Fruit fly (Drosophila melanogaster): ENCODE data around the gene CG32213.
A peak's percentile ranks its signal among the peaks of the same experiment; 100 is the strongest.

CG32213 gene

dm6 chr3L:19516547-19516946, 40.9 kb downstream of the CG32213 start (continued):
- TF ChIP-seq gce (GFP tag; IDR thresholded peaks at IDR 0.05): peak; percentile 93
- TF ChIP-seq CG10274 (GFP tag; optimal IDR thresholded peaks at IDR 0.05): peak; percentile 83
- no peak for TF ChIP-seq Hey (tag; optimal IDR thresholded peaks at IDR 0.05)
- peak; percentile 70 for TF ChIP-seq CG13424 (tag; optimal IDR thresholded peaks at IDR 0.05)
- peak; percentile 85 to 94 for TF ChIP-seq chif (GFP tag; optimal IDR thresholded peaks at IDR 0.05)
- peak; percentile 73; the same call in 2 of the 3 replicates for TF ChIP-seq CG14050 (GFP tag; IDR thresholded peaks at IDR 0.05)
- peak; percentile 97 for TF ChIP-seq CG32532 (GFP tag; IDR thresholded peaks at IDR 0.05)
- TF ChIP-seq CG31441 (GFP tag; IDR thresholded peaks at IDR 0.05): peak; percentile 78
- TF ChIP-seq CG3065 (GFP tag; optimal IDR thresholded peaks at IDR 0.05): peak; percentile 70
- TF ChIP-seq CG11456 (GFP tag; IDR thresholded peaks at IDR 0.05): peak; percentile 99
- peak; percentile 72 for TF ChIP-seq CG2120 (GFP tag; optimal IDR thresholded peaks at IDR 0.05)
- TF ChIP-seq CG7987 (GFP tag; optimal IDR thresholded peaks at IDR 0.05): peak; percentile 97
- TF ChIP-seq CG12659 (GFP tag; optimal IDR thresholded peaks at IDR 0.05): peak; percentile 81
- TF ChIP-seq CG8478 (optimal IDR thresholded peaks at IDR 0.05): peak; percentile 84
- peak; percentile 50; the same call in 1 of the 2 replicates for TF ChIP-seq ato (GFP tag; IDR thresholded peaks at IDR 0.05; ENCODE audit: partially characterized antibody)
- peak; percentile 94 for TF ChIP-seq Antp (GFP tag; optimal IDR thresholded peaks at IDR 0.05)
- peak; percentile 80 for TF ChIP-seq CG9215 (GFP tag; IDR thresholded peaks at IDR 0.05)
- peak; percentile 82 for TF ChIP-seq CG12071 (GFP tag; optimal IDR thresholded peaks at IDR 0.05)
- TF ChIP-seq salm (tag; optimal IDR thresholded peaks at IDR 0.05): no peak
- TF ChIP-seq Blimp-1 (GFP tag; optimal IDR thresholded peaks at IDR 0.05): peak; percentile 65
- peak; percentile 50 for TF ChIP-seq CG11398 (GFP tag; optimal IDR thresholded peaks at IDR 0.05)
- peak; percentile 81 for TF ChIP-seq schlank (tag; optimal IDR thresholded peaks at IDR 0.05)
- TF ChIP-seq CG9817 (tag; optimal IDR thresholded peaks at IDR 0.05): peak; percentile 96
- TF ChIP-seq grau (tag; optimal IDR thresholded peaks at IDR 0.05): peak; percentile 73
- no peak for TF ChIP-seq grn (GFP tag; optimal IDR thresholded peaks at IDR 0.05)
- TF ChIP-seq stc (GFP tag; IDR thresholded peaks at IDR 0.05): peak; percentile 86
- no peak for TF ChIP-seq CG34224 (GFP tag; IDR thresholded peaks at IDR 0.05; ENCODE audit: partially characterized antibody)
- peak; percentile 89 for TF ChIP-seq CG17912 (GFP tag; optimal IDR thresholded peaks at IDR 0.05)
- peak; percentile 76 for TF ChIP-seq CG14965 (GFP tag; optimal IDR thresholded peaks at IDR 0.05; ENCODE audit: borderline replicate concordance)
- peak; percentile 60 for TF ChIP-seq CG3838 (GFP tag; optimal IDR thresholded peaks at IDR 0.05)
- peak; percentile 89 for TF ChIP-seq CG9609 (GFP tag; optimal IDR thresholded peaks at IDR 0.05)
- peak; percentile 91 for TF ChIP-seq tin (GFP tag; optimal IDR thresholded peaks at IDR 0.05)
- no peak for TF ChIP-seq CG10979 (tag; optimal IDR thresholded peaks at IDR 0.05)
- peak; percentile 94 for TF ChIP-seq HLH3B (GFP tag; IDR thresholded peaks at IDR 0.05)
- TF ChIP-seq Gsc (GFP tag; IDR thresholded peaks at IDR 0.05): peak; percentile 76
- TF ChIP-seq sr (GFP tag; IDR thresholded peaks at IDR 0.05): peak; percentile 93
- no peak for TF ChIP-seq pan (optimal IDR thresholded peaks at IDR 0.05)
- peak in 1 of 2 experiments; percentile 93 for TF ChIP-seq pan (GFP tag; optimal IDR thresholded peaks at IDR 0.05 in 1 of 2, IDR thresholded peaks at IDR 0.05 in 1 of 2)
- peak; percentile 85 for TF ChIP-seq CG4820 (GFP tag; optimal IDR thresholded peaks at IDR 0.05)
- peak; percentile 62 for TF ChIP-seq E2f2 (GFP tag; IDR thresholded peaks at IDR 0.05)
- peak; percentile 37 for TF ChIP-seq CG10462 (GFP tag; optimal IDR thresholded peaks at IDR 0.05)
- peak; percentile 94 for TF ChIP-seq CG13624 (GFP tag; optimal IDR thresholded peaks at IDR 0.05)
- peak; percentile 91 for TF ChIP-seq CG7372 (GFP tag; IDR thresholded peaks at IDR 0.05)
- peak; percentile 74 for TF ChIP-seq CG10321 (GFP tag; IDR thresholded peaks at IDR 0.05)
- peak; percentile 59 for TF ChIP-seq CG3995 (GFP tag; optimal IDR thresholded peaks at IDR 0.05)
- peak; percentile 92 for TF ChIP-seq CG17802 (tag; optimal IDR thresholded peaks at IDR 0.05)
- peak; percentile 98 for TF ChIP-seq stwl (tag; optimal IDR thresholded peaks at IDR 0.05)
- TF ChIP-seq zfh2 (GFP tag; optimal IDR thresholded peaks at IDR 0.05): peak; percentile 81
- no peak for TF ChIP-seq sna (GFP tag; IDR thresholded peaks at IDR 0.05; ENCODE audit: partially characterized antibody)
- TF ChIP-seq peb (GFP tag; IDR thresholded peaks at IDR 0.05): peak; percentile 78
- peak; percentile 92 for TF ChIP-seq CG14441 (GFP tag; IDR thresholded peaks at IDR 0.05)
- TF ChIP-seq Hr39 (optimal IDR thresholded peaks at IDR 0.05): no peak

Measured in whole organism, embryonic.